Fruit fly (Drosophila melanogaster) whole organism, embryonic: ENCODE data around the gene CG11703.

Source experiments
- Ada2b ChIP-seq: fragments of 200-800 bp; sonication (Bioruptor generic); IDR thresholded peaks from 2 replicates; pipeline ENCODE4 v1.3.6; 2022; ENCODE audit warnings: missing biosample characterization, missing genetic modification characterization
- CG10462 ChIP-seq: fragments of 200-800 bp; sonication (Bioruptor generic); optimal IDR thresholded peaks from 2 replicates; lab custom pipeline; 2016; ENCODE audit warnings: missing biosample characterization, missing genetic modification characterization
- CG15269 ChIP-seq: fragments of 200-800 bp; sonication (Bioruptor generic); optimal IDR thresholded peaks from 2 replicates; lab custom pipeline; 2018; ENCODE audit warnings: missing biosample characterization, mild to moderate bottlenecking, missing genetic modification characterization, moderate library complexity
- CG17568 ChIP-seq: fragments of 200-800 bp; sonication (Bioruptor generic); optimal IDR thresholded peaks from 2 replicates; lab custom pipeline; 2018; ENCODE audit warnings: missing biosample characterization, mild to moderate bottlenecking, missing genetic modification characterization, moderate library complexity
- CG17912 ChIP-seq: fragments of 200-800 bp; sonication (Bioruptor generic); optimal IDR thresholded peaks from 2 replicates; lab custom pipeline; 2018; ENCODE audit warnings: missing biosample characterization, mild to moderate bottlenecking, missing genetic modification characterization
- CG1832 ChIP-seq: fragments of 200-800 bp; sonication (Bioruptor generic); optimal IDR thresholded peaks from 2 replicates; lab custom pipeline; 2017; ENCODE audit warnings: missing biosample characterization, mild to moderate bottlenecking, missing genetic modification characterization, inconsistent platforms
- CG2889 ChIP-seq: fragments of 200-800 bp; sonication (Bioruptor generic); IDR thresholded peaks from 3 replicates; pipeline ENCODE4 v1.3.6; 2022; ENCODE audit warnings: missing biosample characterization, missing genetic modification characterization
- CG32532 ChIP-seq: fragments of 200-800 bp; sonication (Bioruptor generic); IDR thresholded peaks from 2 replicates; pipeline ENCODE4 v1.3.6; 2022; ENCODE audit warnings: missing biosample characterization, missing genetic modification characterization
- CG6854 ChIP-seq: fragments of 200-800 bp; sonication (Bioruptor generic); optimal IDR thresholded peaks from 3 replicates; lab custom pipeline; 2017; ENCODE audit warnings: missing biosample characterization, mild to moderate bottlenecking, missing genetic modification characterization
- CG7357 ChIP-seq: fragments of 200-800 bp; sonication (Bioruptor generic); IDR thresholded peaks from 3 replicates; pipeline ENCODE4 v1.3.6; 2022; ENCODE audit warnings: missing biosample characterization, missing genetic modification characterization
- CrebB ChIP-seq: fragments of 200-800 bp; sonication (Bioruptor generic); optimal IDR thresholded peaks from 3 replicates; lab custom pipeline; 2018; ENCODE audit warnings: missing biosample characterization, mild to moderate bottlenecking, missing genetic modification characterization
- D ChIP-seq, 2 experiments: fragments of 200-800 bp in 1 of 2; fragments of >200 bp in 1 of 2; sonication (Bioruptor generic) in 1 of 2; optimal IDR thresholded peaks; 2 replicates in 1 of 2; 3 replicates in 1 of 2; lab custom pipeline; 2017; ENCODE audit warnings: mild to moderate bottlenecking in 1 of 2, missing biosample characterization in 1 of 2, missing genetic modification characterization in 1 of 2, missing genetic modification reagents in 1 of 2
- D19B ChIP-seq: fragments of 200-800 bp; sonication (Bioruptor generic); optimal IDR thresholded peaks from 2 replicates; lab custom pipeline; 2017; ENCODE audit warnings: missing biosample characterization, mild to moderate bottlenecking, missing genetic modification characterization
- Dbx ChIP-seq: fragments of 200-800 bp; sonication (Bioruptor generic); IDR thresholded peaks from 3 replicates; pipeline ENCODE4 v1.3.6; 2022; ENCODE audit warnings: missing biosample characterization, missing genetic modification characterization
- Dll ChIP-seq: fragments of 200-800 bp; sonication (Bioruptor generic); IDR thresholded peaks from 4 replicates; pipeline ENCODE4 v1.3.6; 2022; ENCODE audit warnings: missing biosample characterization, missing genetic modification characterization; ENCODE audit not compliant: partially characterized antibody
- Elba2 ChIP-seq: fragments of 200-800 bp; sonication (Bioruptor generic); optimal IDR thresholded peaks from 3 replicates; lab custom pipeline; 2016; ENCODE audit warnings: missing biosample characterization, missing genetic modification characterization
- HmgZ ChIP-seq: fragments of 200-800 bp; sonication (Bioruptor generic); optimal IDR thresholded peaks from 2 replicates; lab custom pipeline; 2018; ENCODE audit warnings: missing biosample characterization, mild to moderate bottlenecking, missing genetic modification characterization
- Kr ChIP-seq: fragments of 200-800 bp; sonication (Bioruptor generic); optimal IDR thresholded peaks from 2 replicates; lab custom pipeline; 2017; ENCODE audit warnings: missing biosample characterization, mild to moderate bottlenecking, missing genetic modification characterization
- MBD-R2 ChIP-seq: fragments of 200-800 bp; sonication (Bioruptor generic); IDR thresholded peaks from 2 replicates; pipeline ENCODE4 v1.3.6; 2022; ENCODE audit warnings: missing biosample characterization, missing genetic modification characterization
- Max ChIP-seq: fragments of 200-800 bp; sonication (Bioruptor generic); optimal IDR thresholded peaks from 2 replicates; lab custom pipeline; 2016; ENCODE audit warnings: missing biosample characterization, mild to moderate bottlenecking, missing genetic modification characterization
- Meics ChIP-seq: fragments of 200-800 bp; sonication (Bioruptor generic); optimal IDR thresholded peaks from 2 replicates; lab custom pipeline; 2017; ENCODE audit warnings: missing biosample characterization, mild to moderate bottlenecking, missing genetic modification characterization
- Nf-YC ChIP-seq: fragments of 200-800 bp; optimal IDR thresholded peaks from 3 replicates; lab custom pipeline; 2019; ENCODE audit warnings: missing biosample characterization, mild to moderate bottlenecking, missing genetic modification characterization, moderate library complexity
- Ptx1 ChIP-seq: fragments of 200-800 bp; sonication (Bioruptor generic); IDR thresholded peaks from 2 replicates; pipeline ENCODE4 v1.3.6; 2022; ENCODE audit warnings: missing biosample characterization, missing genetic modification characterization
- Spps ChIP-seq: fragments of 200-800 bp; sonication (Bioruptor generic); optimal IDR thresholded peaks from 2 replicates; lab custom pipeline; 2018; ENCODE audit warnings: missing biosample characterization, mild to moderate bottlenecking, missing genetic modification characterization
- Trl ChIP-seq, 3 experiments: fragments of >200 bp in 2 of 3; fragments of 200-800 bp in 1 of 3; sonication (Bioruptor generic) in 1 of 3; optimal IDR thresholded peaks; 2 replicates in 1 of 3; 3 replicates in 2 of 3; lab custom pipeline; 2016 to 2017; ENCODE audit warnings: missing biosample characterization in 1 of 3, missing genetic modification characterization in 1 of 3
- amos ChIP-seq: fragments of 200-800 bp; sonication (Bioruptor generic); IDR thresholded peaks from 2 replicates; pipeline ENCODE4 v1.3.6; 2022; ENCODE audit warnings: missing biosample characterization, missing genetic modification characterization; ENCODE audit not compliant: partially characterized antibody
- aop ChIP-seq: fragments of 200-800 bp; sonication (Bioruptor generic); IDR thresholded peaks from 2 replicates; pipeline ENCODE4 v1.3.6; 2022; ENCODE audit warnings: missing biosample characterization, missing genetic modification characterization
- bcd ChIP-seq: fragments of 200-800 bp; sonication (Bioruptor generic); optimal IDR thresholded peaks from 2 replicates; lab custom pipeline; 2017; ENCODE audit warnings: missing biosample characterization, mild to moderate bottlenecking, missing genetic modification characterization
- chif ChIP-seq, 2 experiments: fragments of 200-800 bp; sonication (Bioruptor generic); optimal IDR thresholded peaks; 3 replicates each; lab custom pipeline; 2016; ENCODE audit warnings: missing biosample characterization in 2 of 2, missing genetic modification characterization in 2 of 2
- dan ChIP-seq: fragments of 200-800 bp; sonication (Bioruptor generic); IDR thresholded peaks from 2 replicates; pipeline ENCODE4 v1.3.6; 2022; ENCODE audit warnings: missing biosample characterization, missing genetic modification characterization
- dati ChIP-seq: fragments of 200-800 bp; sonication (Bioruptor generic); IDR thresholded peaks from 2 replicates; pipeline ENCODE4 v1.3.6; 2022; ENCODE audit warnings: missing biosample characterization, missing genetic modification characterization
- esg ChIP-seq: fragments of 200-800 bp; sonication (Bioruptor generic); conservative IDR thresholded peaks from 2 replicates; pipeline ENCODE4 v1.3.6; 2022; ENCODE audit warnings: missing biosample characterization, missing genetic modification characterization
- fru ChIP-seq: fragments of >200 bp; optimal IDR thresholded peaks from 2 replicates; lab custom pipeline; 2017
- gce ChIP-seq: fragments of 200-800 bp; sonication (Bioruptor generic); IDR thresholded peaks from 3 replicates; pipeline ENCODE4 v1.3.6; 2022; ENCODE audit warnings: missing biosample characterization, missing genetic modification characterization
- jumu ChIP-seq: fragments of 200-800 bp; sonication (Bioruptor generic); optimal IDR thresholded peaks from 3 replicates; lab custom pipeline; 2016; ENCODE audit warnings: missing biosample characterization, missing genetic modification characterization
- lab ChIP-seq: fragments of 200-800 bp; sonication (Bioruptor generic); optimal IDR thresholded peaks from 3 replicates; lab custom pipeline; 2017; ENCODE audit warnings: missing biosample characterization, missing genetic modification characterization, mild to moderate bottlenecking, moderate library complexity, missing genetic modification reagents
- pum ChIP-seq: fragments of 200-800 bp; sonication (Bioruptor generic); optimal IDR thresholded peaks from 2 replicates; lab custom pipeline; 2016; ENCODE audit warnings: missing biosample characterization, missing genetic modification characterization
- salm ChIP-seq: fragments of 200-800 bp; sonication (Bioruptor generic); optimal IDR thresholded peaks from 2 replicates; lab custom pipeline; 2018; ENCODE audit warnings: missing biosample characterization, mild to moderate bottlenecking, missing genetic modification characterization
- sna ChIP-seq: fragments of 200-800 bp; sonication (Bioruptor generic); IDR thresholded peaks from 2 replicates; pipeline ENCODE4 v1.3.6; 2022; ENCODE audit warnings: missing biosample characterization, missing genetic modification characterization; ENCODE audit not compliant: partially characterized antibody
- ssp ChIP-seq: fragments of 200-800 bp; sonication (Bioruptor generic); IDR thresholded peaks from 2 replicates; pipeline ENCODE4 v1.3.6; 2022; ENCODE audit warnings: missing biosample characterization, missing genetic modification characterization
- stc ChIP-seq: fragments of 200-800 bp; sonication (Bioruptor generic); IDR thresholded peaks from 2 replicates; pipeline ENCODE4 v1.3.6; 2022; ENCODE audit warnings: missing biosample characterization, missing genetic modification characterization
- stwl ChIP-seq: fragments of 200-800 bp; sonication (Bioruptor generic); optimal IDR thresholded peaks from 3 replicates; lab custom pipeline; 2018; ENCODE audit warnings: missing biosample characterization, mild to moderate bottlenecking, missing genetic modification characterization, moderate library complexity
- tin ChIP-seq: fragments of 200-800 bp; sonication (Bioruptor generic); optimal IDR thresholded peaks from 3 replicates; lab custom pipeline; 2016; ENCODE audit warnings: missing biosample characterization, missing genetic modification characterization
- tna ChIP-seq: fragments of 200-800 bp; sonication (Bioruptor generic); IDR thresholded peaks from 2 replicates; pipeline ENCODE4 v1.3.6; 2022; ENCODE audit warnings: missing biosample characterization, missing genetic modification characterization; ENCODE audit not compliant: partially characterized antibody
- ttk ChIP-seq: fragments of 200-800 bp; sonication (Bioruptor generic); IDR thresholded peaks from 2 replicates; pipeline ENCODE4 v2.1.2; 2022; ENCODE audit warnings: missing biosample characterization, missing genetic modification characterization
- tup ChIP-seq: fragments of 200-800 bp; sonication (Bioruptor generic); optimal IDR thresholded peaks from 2 replicates; lab custom pipeline; 2016; ENCODE audit warnings: missing biosample characterization, mild to moderate bottlenecking, missing genetic modification characterization, moderate library complexity
- vnd ChIP-seq: fragments of 200-800 bp; sonication (Bioruptor generic); IDR thresholded peaks from 3 replicates; pipeline ENCODE4 v1.3.6; 2022; ENCODE audit warnings: missing biosample characterization, missing genetic modification characterization; ENCODE audit not compliant: partially characterized antibody
- wdn ChIP-seq: fragments of 200-800 bp; sonication (Bioruptor generic); IDR thresholded peaks from 2 replicates; pipeline ENCODE4 v1.3.6; 2022; ENCODE audit warnings: missing biosample characterization, missing genetic modification characterization

The CG11703 gene

dm6 chr3R:19226137-19226873, 1.7 kb downstream of the CG11703 start, which contains the start of gene vib (continued):
- TF ChIP-seq ttk (GFP tag; lab: Robert Waterston, UW) = no peak
- TF ChIP-seq jumu (GFP tag; lab: Kevin White, UChicago) = peak; percentile 33
- no peak; the same call in 1 of the 2 replicates for TF ChIP-seq Ada2b (GFP tag; lab: Robert Waterston, UW)
- TF ChIP-seq CG17912 (GFP tag; lab: Kevin White, UChicago) = no peak
- peak; percentile 69 for TF ChIP-seq HmgZ (tag; lab: Kevin White, UChicago)
- TF ChIP-seq wdn (GFP tag; lab: Robert Waterston, UW) = 0 out of 2 replicates have a peak, but pooled peaks have one; percentile 4
- TF ChIP-seq lab (GFP tag; lab: Kevin White, UChicago) = peak; percentile 83
- TF ChIP-seq D (optimal IDR thresholded peaks at IDR 0.05; lab: Kevin White, UChicago) = no peak
- TF ChIP-seq D (GFP tag; optimal IDR thresholded peaks at IDR 0.05; lab: Kevin White, UChicago) = no peak
- TF ChIP-seq vnd (GFP tag; lab: Robert Waterston, UW) = peak; percentile 90
- no peak for TF ChIP-seq chif (GFP tag; optimal IDR thresholded peaks at IDR 0.05; lab: Kevin White, UChicago)
- no peak for TF ChIP-seq pum (GFP tag; lab: Kevin White, UChicago)
- TF ChIP-seq stc (GFP tag; lab: Robert Waterston, UW) = peak; percentile 29; the same call in 1 of the 2 replicates
- peak; percentile 62 for TF ChIP-seq CG15269
- TF ChIP-seq Trl (optimal IDR thresholded peaks at IDR 0.05; lab: Kevin White, UChicago) = no peak
- no peak for TF ChIP-seq Trl (GFP tag; optimal IDR thresholded peaks at IDR 0.05; lab: Kevin White, UChicago)
- no peak for TF ChIP-seq salm
- no peak for TF ChIP-seq Kr
- peak; percentile 98 for TF ChIP-seq CG17568 (GFP tag; lab: Kevin White, UChicago)
- peak; percentile 65; the same call in 2 of the 3 replicates for TF ChIP-seq Dbx
- peak; percentile 76 for TF ChIP-seq CG32532 (GFP tag; lab: Robert Waterston, UW)
- peak; percentile 56 for TF ChIP-seq ssp (GFP tag; lab: Robert Waterston, UW)
- peak; percentile 2 for TF ChIP-seq Spps (tag; lab: Kevin White, UChicago)
- TF ChIP-seq CG2889 (GFP tag; lab: Robert Waterston, UW) = 0 out of 3 replicates have a peak, but pooled peaks have one; percentile 26
- peak; percentile 91 for TF ChIP-seq MBD-R2 (GFP tag; lab: Robert Waterston, UW)
- peak; percentile 95; the same call in 1 of the 2 replicates for TF ChIP-seq amos
- peak; percentile 45 for TF ChIP-seq tin (GFP tag; lab: Kevin White, UChicago)
- peak; percentile 26 for TF ChIP-seq tup (GFP tag; lab: Kevin White, UChicago)
- TF ChIP-seq aop = no peak
- peak; percentile 95 for TF ChIP-seq stwl (tag; lab: Kevin White, UChicago)
- TF ChIP-seq dan = no peak
- no peak for TF ChIP-seq CG7357 (GFP tag; lab: Robert Waterston, UW)
- peak; percentile 57 for TF ChIP-seq CG6854 (GFP tag; lab: Kevin White, UChicago)
- TF ChIP-seq CG10462 (GFP tag; lab: Kevin White, UChicago) = no peak
- peak; percentile 68; the same call in 1 of the 3 replicates for TF ChIP-seq gce
- TF ChIP-seq sna (GFP tag; lab: Robert Waterston, UW) = peak; percentile 89
- peak; percentile 96 for TF ChIP-seq tna (GFP tag; lab: Robert Waterston, UW)
- peak; percentile 44 for TF ChIP-seq CrebB
- no peak for TF ChIP-seq dati (GFP tag; lab: Robert Waterston, UW)
- no peak for TF ChIP-seq fru (lab: Kevin White, UChicago)
- peak; percentile 27 for TF ChIP-seq bcd
- TF ChIP-seq Dll (GFP tag; lab: Robert Waterston, UW) = peak; percentile 86
- TF ChIP-seq CG1832 (GFP tag; lab: Kevin White, UChicago) = no peak
- peak; percentile 35 for TF ChIP-seq Max (GFP tag; lab: Kevin White, UChicago)
- peak; percentile 94 for TF ChIP-seq Elba2 (GFP tag; lab: Kevin White, UChicago)
- TF ChIP-seq D19B = no peak
- TF ChIP-seq esg (GFP tag; lab: Robert Waterston, UW) = 0 out of 2 replicates have a peak, but pooled peaks have one; percentile 12
- TF ChIP-seq Meics (GFP tag; lab: Kevin White, UChicago) = peak; percentile 53
- TF ChIP-seq Nf-YC = no peak
- TF ChIP-seq Ptx1 (GFP tag; lab: Robert Waterston, UW) = peak; percentile 25; the same call in 1 of the 2 replicates
